Worm (Caenorhabditis elegans) whole organism, L2 larva: ENCODE results near the gene C24H11.2.
A peak's percentile ranks its signal among the peaks of the same experiment; 100 is the strongest.

Experiments used
- ama-1 ChIP-seq: fragments of 150-350 bp; optimal IDR thresholded peaks from 2 replicates; lab custom pipeline; 2018; ENCODE audit warnings: inconsistent platforms
- egl-27 ChIP-seq: sonication (generic microtip); optimal IDR thresholded peaks from 3 replicates; lab custom pipeline; 2017; ENCODE audit warnings: missing biosample characterization, missing genetic modification reagents, missing genetic modification characterization
- lin-11 ChIP-seq: fragments of 150-350 bp; sonication (generic microtip); optimal IDR thresholded peaks from 2 replicates; lab custom pipeline; 2014; ENCODE audit warnings: missing biosample characterization, missing genetic modification characterization, inconsistent platforms, mixed read lengths
- lin-13 ChIP-seq: fragments of 150-350 bp; optimal IDR thresholded peaks from 2 replicates; lab custom pipeline; 2014; ENCODE audit warnings: missing biosample characterization, missing genetic modification reagents, missing genetic modification characterization
- lsy-2 ChIP-seq, 2 experiments: fragments of 150-350 bp in 1 of 2; sonication (generic microtip) in 1 of 2; optimal IDR thresholded peaks; 2 replicates each; lab custom pipeline; 2014 to 2017; ENCODE audit warnings: missing biosample characterization in 2 of 2, missing genetic modification characterization in 2 of 2
- nhr-11 ChIP-seq: fragments of 150-350 bp; optimal IDR thresholded peaks from 2 replicates; lab custom pipeline; 2014; ENCODE audit warnings: missing biosample characterization, missing genetic modification characterization
- nhr-12 ChIP-seq: fragments of 150-350 bp; optimal IDR thresholded peaks from 2 replicates; lab custom pipeline; 2014; ENCODE audit warnings: missing biosample characterization, missing genetic modification characterization
- snpc-4 ChIP-seq: fragments of 150-350 bp; optimal IDR thresholded peaks from 2 replicates; lab custom pipeline; 2014; ENCODE audit warnings: missing biosample characterization, missing genetic modification characterization
- zag-1 ChIP-seq: fragments of 150-350 bp; optimal IDR thresholded peaks from 2 replicates; lab custom pipeline; 2014; ENCODE audit warnings: missing biosample characterization, missing genetic modification characterization

DNA sequence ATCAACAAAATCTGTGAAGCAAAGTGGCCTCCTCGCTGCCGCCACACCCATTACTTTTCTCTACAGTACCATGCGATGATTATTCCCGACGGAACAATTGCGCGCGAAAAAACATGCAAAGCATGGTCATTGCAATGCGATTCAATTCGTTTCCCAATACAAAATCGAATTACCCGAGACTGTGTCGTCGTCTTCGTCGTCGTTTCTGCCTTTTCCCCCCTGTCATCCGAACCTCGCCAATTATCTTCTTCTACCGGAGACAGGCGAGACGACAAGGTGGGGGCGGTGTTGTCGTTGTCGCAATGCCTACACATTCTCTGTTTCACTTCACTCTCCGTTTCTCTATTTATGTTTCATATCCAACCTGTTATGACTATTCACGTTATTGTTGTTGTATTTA is 19.7 kb upstream of the C24H11.2 start:
- TF ChIP-seq ama-1 (lab: Kevin White, UChicago) (no peak), lin-13 (no peak), egl-27 (no peak), zag-1 (no peak), lin-11 (tag; lab: Kevin White, UChicago) (no peak), lsy-2 (tag; optimal IDR thresholded peaks at IDR 0.05; lab: Kevin White, UChicago) (peak in 1 of 2 experiments; percentile 32), snpc-4 (tag; lab: Kevin White, UChicago) (no peak), nhr-11 (no peak), nhr-12 (tag; lab: Kevin White, UChicago) (no peak)
